Fruit fly (Drosophila melanogaster) S2 (cell line): ENCODE data around the gene cad.

Experiments used
- CG8478 ChIP-seq: fragments of >200 bp; optimal IDR thresholded peaks from 2 replicates; lab custom pipeline; 2018
- CTCF ChIP-seq, 2 experiments: fragments of >200 bp; optimal IDR thresholded peaks; 2 replicates each; lab custom pipeline; 2018

Gene cad

dm6 chr2L:20770242-20770769, at the start of gene cad:
cad (plus strand) TSS chr2L:20770731.
- TF ChIP-seq CG8478: no peak
- peak; percentile 52 to 64 for TF ChIP-seq CTCF (optimal IDR thresholded peaks at IDR 0.05; lab: Kevin White, UChicago)

- TF ChIP-seq CTCF (optimal IDR thresholded peaks at IDR 0.05; lab: Kevin White, UChicago) (no peak), CG8478 (no peak)
These were observed 49.1 kb upstream of the cad start for dm6 chr2L:20721456-20721855.

- TF ChIP-seq CG8478: no peak
- TF ChIP-seq CTCF (optimal IDR thresholded peaks at IDR 0.05; lab: Kevin White, UChicago): no peak
These were observed 46.5 kb upstream of the cad start for dm6 chr2L:20724024-20724423.

dm6 chr2L:20726451-20726850, 44.1 kb upstream of the cad start, which contains the start of gene CG9316:
CG9316 (minus strand) TSS chr2L:20726551.
- TF ChIP-seq CG8478: no peak
- TF ChIP-seq CTCF (optimal IDR thresholded peaks at IDR 0.05; lab: Kevin White, UChicago): no peak

- TF ChIP-seq CTCF (optimal IDR thresholded peaks at IDR 0.05; lab: Kevin White, UChicago) (no peak), CG8478 (no peak)
These were observed 40.3 kb upstream of the cad start, which contains the start of gene CarT for dm6 chr2L:20730182-20730581. CarT (minus strand) TSS chr2L:20730282.

dm6 chr2L:20733025-20733424, 37.5 kb upstream of the cad start:
- TF ChIP-seq CG8478: no peak
- no peak for TF ChIP-seq CTCF (optimal IDR thresholded peaks at IDR 0.05; lab: Kevin White, UChicago)

- no peak for TF ChIP-seq CTCF (optimal IDR thresholded peaks at IDR 0.05; lab: Kevin White, UChicago)
- TF ChIP-seq CG8478: no peak
These were observed 36.4 kb upstream of the cad start, which contains the start of gene TM9SF2 for dm6 chr2L:20734066-20734686. TM9SF2 (minus strand) TSS chr2L:20734309.

- TF ChIP-seq CTCF (optimal IDR thresholded peaks at IDR 0.05; lab: Kevin White, UChicago) (no peak), CG8478 (no peak)
These were observed 35.8 kb upstream of the cad start for dm6 chr2L:20734687-20735088.

- TF ChIP-seq CG8478: no peak
- no peak for TF ChIP-seq CTCF (optimal IDR thresholded peaks at IDR 0.05; lab: Kevin White, UChicago)
These were observed 35.2 kb upstream of the cad start for dm6 chr2L:20735121-20735855.

- TF ChIP-seq CG8478 (no peak), CTCF (optimal IDR thresholded peaks at IDR 0.05; lab: Kevin White, UChicago) (no peak)
These were observed 18.4 kb upstream of the cad start, which contains the start of the genes Amacr and Ns4 for dm6 chr2L:20752160-20752559. Amacr (minus strand) TSS chr2L:20752341. Ns4 (plus strand) TSS chr2L:20752476.

- TF ChIP-seq CG8478 (no peak), CTCF (optimal IDR thresholded peaks at IDR 0.05; lab: Kevin White, UChicago) (peak in 1 of 2 experiments; percentile 35)
These were observed 12.7 kb upstream of the cad start, which contains the start of the genes Rhau and dia for dm6 chr2L:20757808-20758187. Rhau (minus strand) TSS chr2L:20757985. dia (plus strand) TSS chr2L:20758144.

- TF ChIP-seq CG8478 (no peak), CTCF (optimal IDR thresholded peaks at IDR 0.05; lab: Kevin White, UChicago) (no peak)
These were observed 12.2 kb upstream of the cad start for dm6 chr2L:20758188-20758846.

dm6 chr2L:20758847-20759465, 11.6 kb upstream of the cad start:
- TF ChIP-seq CG8478 (no peak), CTCF (optimal IDR thresholded peaks at IDR 0.05; lab: Kevin White, UChicago) (no peak)

dm6 chr2L:20759809-20760485, 10.6 kb upstream of the cad start:
- TF ChIP-seq CTCF (optimal IDR thresholded peaks at IDR 0.05; lab: Kevin White, UChicago) (no peak), CG8478 (no peak)
